Fruit fly (Drosophila melanogaster) whole organism, embryonic: ENCODE results near the gene Hpr1.
A peak's percentile ranks its signal among the peaks of the same experiment; 100 is the strongest.

Experiments
- CG10209 ChIP-seq: fragments of 200-800 bp; sonication (Bioruptor generic); optimal IDR thresholded peaks from 3 replicates; lab custom pipeline; 2017; ENCODE audit warnings: missing biosample characterization, mild to moderate bottlenecking, missing genetic modification characterization, missing genetic modification reagents
- CG10462 ChIP-seq: fragments of 200-800 bp; sonication (Bioruptor generic); optimal IDR thresholded peaks from 2 replicates; lab custom pipeline; 2016; ENCODE audit warnings: missing biosample characterization, missing genetic modification characterization
- CG10543 ChIP-seq: fragments of 200-800 bp; sonication (Bioruptor generic); optimal IDR thresholded peaks from 3 replicates; lab custom pipeline; 2017; ENCODE audit warnings: missing biosample characterization, mild to moderate bottlenecking, missing genetic modification characterization, moderate library complexity
- CG11085 ChIP-seq: fragments of 200-800 bp; sonication (Bioruptor generic); IDR thresholded peaks from 2 replicates; pipeline ENCODE4 v1.3.6; 2022; ENCODE audit warnings: missing biosample characterization, missing genetic modification characterization
- CG11093 ChIP-seq: fragments of 200-800 bp; sonication (Bioruptor generic); IDR thresholded peaks from 3 replicates; pipeline ENCODE4 v1.3.6; 2022; ENCODE audit warnings: missing biosample characterization, missing genetic modification characterization
- CG12219 ChIP-seq: fragments of 200-800 bp; sonication (Bioruptor generic); optimal IDR thresholded peaks from 3 replicates; lab custom pipeline; 2018; ENCODE audit warnings: missing biosample characterization, mild to moderate bottlenecking, missing genetic modification characterization
- CG12744 ChIP-seq: fragments of 200-800 bp; sonication (Bioruptor generic); optimal IDR thresholded peaks from 2 replicates; lab custom pipeline; 2016; ENCODE audit warnings: missing biosample characterization, missing genetic modification characterization
- CG15479 ChIP-seq: fragments of 200-800 bp; sonication (Bioruptor generic); optimal IDR thresholded peaks from 3 replicates; lab custom pipeline; 2019; ENCODE audit warnings: missing biosample characterization, mild to moderate bottlenecking, missing genetic modification characterization, moderate library complexity
- CG15601 ChIP-seq: fragments of 200-800 bp; sonication (Bioruptor generic); optimal IDR thresholded peaks from 3 replicates; lab custom pipeline; 2019; ENCODE audit warnings: missing biosample characterization, mild to moderate bottlenecking, missing genetic modification characterization, moderate library complexity
- CG15696 ChIP-seq: fragments of 200-800 bp; sonication (Bioruptor generic); optimal IDR thresholded peaks from 2 replicates; lab custom pipeline; 2019; ENCODE audit warnings: missing biosample characterization, mild to moderate bottlenecking, missing genetic modification characterization, moderate library complexity
- CG1602 ChIP-seq: fragments of 200-800 bp; sonication (Bioruptor generic); optimal IDR thresholded peaks from 3 replicates; lab custom pipeline; 2016; ENCODE audit warnings: missing biosample characterization, missing genetic modification characterization
- CG17186 ChIP-seq: fragments of 200-800 bp; sonication (Bioruptor generic); optimal IDR thresholded peaks from 3 replicates; lab custom pipeline; 2017; ENCODE audit warnings: missing biosample characterization, missing genetic modification reagents, missing genetic modification characterization
- CG17802 ChIP-seq: fragments of 200-800 bp; sonication (Bioruptor generic); optimal IDR thresholded peaks from 2 replicates; lab custom pipeline; 2018; ENCODE audit warnings: missing biosample characterization, mild to moderate bottlenecking, missing genetic modification characterization, moderate library complexity
- CG1792 ChIP-seq: fragments of 200-800 bp; sonication (Bioruptor generic); optimal IDR thresholded peaks from 2 replicates; lab custom pipeline; 2016; ENCODE audit warnings: missing biosample characterization, missing genetic modification characterization
- CG2712 ChIP-seq: fragments of 200-800 bp; optimal IDR thresholded peaks from 3 replicates; lab custom pipeline; 2019; ENCODE audit warnings: missing biosample characterization, mild to moderate bottlenecking, missing genetic modification characterization, moderate library complexity
- CG31365 ChIP-seq: fragments of 200-800 bp; sonication (Bioruptor generic); optimal IDR thresholded peaks from 2 replicates; lab custom pipeline; 2018; ENCODE audit warnings: missing biosample characterization, mild to moderate bottlenecking, missing genetic modification characterization
- CG3838 ChIP-seq: fragments of 200-800 bp; sonication (Bioruptor generic); optimal IDR thresholded peaks from 3 replicates; lab custom pipeline; 2016; ENCODE audit warnings: missing biosample characterization, missing genetic modification characterization
- CG3847 ChIP-seq: fragments of 200-800 bp; sonication (Bioruptor generic); IDR thresholded peaks from 2 replicates; pipeline ENCODE4 v1.3.6; 2022; ENCODE audit warnings: missing biosample characterization, missing genetic modification characterization
- CG7372 ChIP-seq: fragments of 200-800 bp; sonication (Bioruptor generic); IDR thresholded peaks from 2 replicates; pipeline ENCODE4 v1.3.6; 2022; ENCODE audit warnings: missing biosample characterization, missing genetic modification characterization
- CG7839 ChIP-seq: fragments of 200-800 bp; sonication (Bioruptor generic); optimal IDR thresholded peaks from 3 replicates; lab custom pipeline; 2018; ENCODE audit warnings: missing biosample characterization, mild to moderate bottlenecking, missing genetic modification characterization, moderate library complexity
- CG9817 ChIP-seq: fragments of 200-800 bp; sonication (Bioruptor generic); optimal IDR thresholded peaks from 2 replicates; lab custom pipeline; 2018; ENCODE audit warnings: missing biosample characterization, mild to moderate bottlenecking, missing genetic modification characterization, moderate library complexity
- Dip2 ChIP-seq: fragments of 200-800 bp; sonication (Bioruptor generic); IDR thresholded peaks from 2 replicates; pipeline ENCODE4 v1.3.6; 2022; ENCODE audit warnings: missing biosample characterization, missing genetic modification characterization
- Dip3 ChIP-seq: fragments of 200-800 bp; sonication (Bioruptor generic); optimal IDR thresholded peaks from 3 replicates; lab custom pipeline; 2016; ENCODE audit warnings: missing biosample characterization, missing genetic modification characterization
- Ets65A ChIP-seq: fragments of 200-800 bp; sonication (Bioruptor generic); peaks from one replicate; lab custom pipeline; 2016; ENCODE audit warnings: missing biosample characterization, missing genetic modification characterization
- Gsc ChIP-seq: fragments of 200-800 bp; sonication (Bioruptor generic); IDR thresholded peaks from 2 replicates; pipeline ENCODE4 v1.3.6; 2022; ENCODE audit warnings: missing biosample characterization, missing genetic modification characterization
- HHEX ChIP-seq: fragments of 200-800 bp; sonication (Bioruptor generic); optimal IDR thresholded peaks from 3 replicates; lab custom pipeline; 2017; ENCODE audit warnings: missing biosample characterization, mild to moderate bottlenecking, missing genetic modification characterization, missing genetic modification reagents
- HLHmδ ChIP-seq: fragments of 200-800 bp; sonication (Bioruptor generic); optimal IDR thresholded peaks from 2 replicates; lab custom pipeline; 2018; ENCODE audit warnings: missing biosample characterization, mild to moderate bottlenecking, missing genetic modification characterization, moderate library complexity
- HmgD ChIP-seq: fragments of 200-800 bp; sonication (Bioruptor generic); optimal IDR thresholded peaks from 3 replicates; lab custom pipeline; 2016; ENCODE audit warnings: missing biosample characterization, missing genetic modification characterization
- Hr51 ChIP-seq, 2 experiments: fragments of 200-800 bp; sonication (Bioruptor generic); optimal IDR thresholded peaks; 2 replicates in 1 of 2; 3 replicates in 1 of 2; lab custom pipeline; 2016 to 2018; ENCODE audit warnings: missing biosample characterization in 2 of 2, missing genetic modification characterization in 2 of 2, mild to moderate bottlenecking in 1 of 2, moderate library complexity in 1 of 2
- Nf-YA ChIP-seq: fragments of 200-800 bp; sonication (Bioruptor generic); IDR thresholded peaks from 2 replicates; pipeline ENCODE4 v1.3.6; 2022; ENCODE audit warnings: missing biosample characterization, missing genetic modification characterization
- Optix ChIP-seq: fragments of 200-800 bp; sonication (Bioruptor generic); IDR thresholded peaks from 3 replicates; pipeline ENCODE4 v1.3.6; 2022; ENCODE audit warnings: missing biosample characterization, missing genetic modification characterization
- Sox100B ChIP-seq: fragments of 200-800 bp; sonication (Bioruptor generic); optimal IDR thresholded peaks from 3 replicates; lab custom pipeline; 2018; ENCODE audit warnings: missing biosample characterization, mild to moderate bottlenecking, missing genetic modification characterization
- Spps ChIP-seq: fragments of 200-800 bp; sonication (Bioruptor generic); optimal IDR thresholded peaks from 2 replicates; lab custom pipeline; 2018; ENCODE audit warnings: missing biosample characterization, mild to moderate bottlenecking, missing genetic modification characterization
- Tbp ChIP-seq: fragments of >200 bp; optimal IDR thresholded peaks from 2 replicates; lab custom pipeline; 2018; ENCODE audit warnings: missing biosample characterization, missing genetic modification characterization
- Trl ChIP-seq, 3 experiments: fragments of >200 bp in 2 of 3; fragments of 200-800 bp in 1 of 3; sonication (Bioruptor generic) in 1 of 3; optimal IDR thresholded peaks; 2 replicates in 1 of 3; 3 replicates in 2 of 3; lab custom pipeline; 2016 to 2017; ENCODE audit warnings: missing biosample characterization in 1 of 3, missing genetic modification characterization in 1 of 3
- YL-1 ChIP-seq: fragments of 200-800 bp; sonication (Bioruptor generic); optimal IDR thresholded peaks from 3 replicates; lab custom pipeline; 2017; ENCODE audit warnings: missing biosample characterization, mild to moderate bottlenecking, missing genetic modification characterization
- az2 ChIP-seq: fragments of 200-800 bp; sonication (Bioruptor generic); optimal IDR thresholded peaks from 3 replicates; lab custom pipeline; 2016; ENCODE audit warnings: missing biosample characterization, missing genetic modification characterization
- br ChIP-seq: fragments of >200 bp; optimal IDR thresholded peaks from 2 replicates; lab custom pipeline; 2017
- cato ChIP-seq: fragments of 200-800 bp; sonication (Bioruptor generic); optimal IDR thresholded peaks from 2 replicates; lab custom pipeline; 2016; ENCODE audit warnings: missing biosample characterization, missing genetic modification characterization, borderline replicate concordance
- caup ChIP-seq: fragments of 200-800 bp; sonication (Bioruptor generic); optimal IDR thresholded peaks from 3 replicates; lab custom pipeline; 2017; ENCODE audit warnings: missing biosample characterization, mild to moderate bottlenecking, missing genetic modification characterization, moderate library complexity; ENCODE audit not compliant: severe bottlenecking
- ci ChIP-seq: fragments of 200-800 bp; sonication (Bioruptor generic); IDR thresholded peaks from 3 replicates; pipeline ENCODE4 v1.3.6; 2022; ENCODE audit warnings: missing biosample characterization, missing genetic modification characterization
- dan ChIP-seq: fragments of 200-800 bp; sonication (Bioruptor generic); IDR thresholded peaks from 2 replicates; pipeline ENCODE4 v1.3.6; 2022; ENCODE audit warnings: missing biosample characterization, missing genetic modification characterization
- disco-r ChIP-seq: fragments of 200-800 bp; sonication (Bioruptor generic); optimal IDR thresholded peaks from 2 replicates; lab custom pipeline; 2016; ENCODE audit warnings: missing biosample characterization, missing genetic modification characterization
- fu2 ChIP-seq: fragments of 200-800 bp; sonication (Bioruptor generic); optimal IDR thresholded peaks from 2 replicates; lab custom pipeline; 2016; ENCODE audit warnings: missing biosample characterization, missing genetic modification characterization
- gce ChIP-seq: fragments of 200-800 bp; sonication (Bioruptor generic); IDR thresholded peaks from 3 replicates; pipeline ENCODE4 v1.3.6; 2022; ENCODE audit warnings: missing biosample characterization, missing genetic modification characterization
- hth ChIP-seq: fragments of >200 bp; optimal IDR thresholded peaks from 2 replicates; lab custom pipeline; 2017; ENCODE audit warnings: inconsistent platforms
- nmo ChIP-seq: fragments of 200-800 bp; sonication (Bioruptor generic); optimal IDR thresholded peaks from 2 replicates; lab custom pipeline; 2018; ENCODE audit warnings: missing biosample characterization, mild to moderate bottlenecking, missing genetic modification characterization, moderate library complexity
- ranshi ChIP-seq: fragments of 200-800 bp; sonication (Bioruptor generic); IDR thresholded peaks from 2 replicates; pipeline ENCODE4 v1.3.6; 2022; ENCODE audit warnings: missing biosample characterization, missing genetic modification characterization
- sim ChIP-seq: fragments of 200-800 bp; sonication (Bioruptor generic); IDR thresholded peaks from 2 replicates; pipeline ENCODE4 v1.3.6; 2022; ENCODE audit warnings: missing biosample characterization, missing genetic modification characterization
- stwl ChIP-seq: fragments of 200-800 bp; sonication (Bioruptor generic); optimal IDR thresholded peaks from 3 replicates; lab custom pipeline; 2018; ENCODE audit warnings: missing biosample characterization, mild to moderate bottlenecking, missing genetic modification characterization, moderate library complexity
- trh ChIP-seq: fragments of 200-800 bp; sonication (Bioruptor generic); optimal IDR thresholded peaks from 2 replicates; lab custom pipeline; 2016; ENCODE audit warnings: missing biosample characterization, missing genetic modification characterization
- twi ChIP-seq: fragments of 200-800 bp; optimal IDR thresholded peaks from 2 replicates; lab custom pipeline; 2019; ENCODE audit warnings: missing biosample characterization, mild to moderate bottlenecking, missing genetic modification characterization, moderate library complexity

Hpr1 gene

DNA sequence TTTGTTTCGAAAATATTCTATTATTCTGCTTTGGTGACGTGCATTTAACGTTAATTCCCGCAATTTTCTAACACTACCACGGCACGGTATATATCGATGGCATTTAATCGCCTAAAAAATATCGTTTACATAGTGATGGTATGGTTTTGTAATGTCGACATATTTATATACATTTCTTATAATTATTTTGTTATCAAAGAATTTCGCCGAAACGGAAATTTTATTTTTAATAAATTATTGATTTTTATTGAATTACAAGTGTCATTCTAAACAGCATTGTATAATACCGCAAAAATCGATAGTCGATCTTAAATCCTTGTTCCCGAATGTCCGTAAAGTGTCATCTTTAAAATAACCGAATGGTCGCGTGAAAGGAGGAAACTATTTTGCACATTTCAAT is 3.2 kb upstream of the Hpr1 start, which contains the start of the genes Sec20 and dgrn (continued):
- peak; percentile 70 for TF ChIP-seq az2
- TF ChIP-seq nmo (GFP tag; lab: Kevin White, UChicago): peak; percentile 83
- peak; percentile 40 to 55 for TF ChIP-seq Hr51 (GFP tag; optimal IDR thresholded peaks at IDR 0.05; lab: Kevin White, UChicago)
- TF ChIP-seq CG31365 (tag; lab: Kevin White, UChicago): no peak
- TF ChIP-seq CG15479 (GFP tag; lab: Kevin White, UChicago): no peak
- TF ChIP-seq CG10543 (GFP tag; lab: Kevin White, UChicago): peak; percentile 53
- peak; percentile 88 for TF ChIP-seq CG2712
- TF ChIP-seq gce (GFP tag; lab: Robert Waterston, UW): no peak
- TF ChIP-seq br (lab: Kevin White, UChicago): no peak
- peak; percentile 56 for TF ChIP-seq Dip3 (GFP tag; lab: Kevin White, UChicago)
- TF ChIP-seq twi (tag; lab: Kevin White, UChicago): peak; percentile 60
- no peak for TF ChIP-seq Gsc (GFP tag; lab: Robert Waterston, UW)
- TF ChIP-seq CG11085: no peak
- TF ChIP-seq Tbp (GFP tag; lab: Kevin White, UChicago): no peak
- peak; percentile 65 for TF ChIP-seq CG1602 (GFP tag; lab: Kevin White, UChicago)
- TF ChIP-seq Trl (optimal IDR thresholded peaks at IDR 0.05; lab: Kevin White, UChicago): no peak
- TF ChIP-seq Trl (GFP tag; optimal IDR thresholded peaks at IDR 0.05; lab: Kevin White, UChicago): peak; percentile 14
- peak; percentile 36 for TF ChIP-seq Spps (tag; lab: Kevin White, UChicago)
- TF ChIP-seq CG12219 (GFP tag; lab: Kevin White, UChicago): no peak
- peak; percentile 54 for TF ChIP-seq caup
- TF ChIP-seq sim (GFP tag; lab: Robert Waterston, UW): no peak
- TF ChIP-seq CG3838: no peak
- TF ChIP-seq Dip2 (GFP tag; lab: Robert Waterston, UW): no peak
- TF ChIP-seq CG1792: no peak
- no peak for TF ChIP-seq disco-r (GFP tag; lab: Kevin White, UChicago)
- TF ChIP-seq CG12744 (GFP tag; lab: Kevin White, UChicago): no peak
- TF ChIP-seq CG15601 (tag; lab: Kevin White, UChicago): peak; percentile 68
- peak; percentile 62 for TF ChIP-seq CG7839
- no peak for TF ChIP-seq fu2 (GFP tag; lab: Kevin White, UChicago)
- TF ChIP-seq CG15696 (tag; lab: Kevin White, UChicago): peak; percentile 80
- no peak for TF ChIP-seq Nf-YA (GFP tag; lab: Robert Waterston, UW)
- TF ChIP-seq stwl (tag; lab: Kevin White, UChicago): peak; percentile 90
- no peak for TF ChIP-seq HLHmδ (GFP tag; lab: Kevin White, UChicago)
- peak; percentile 53 for TF ChIP-seq Sox100B (GFP tag; lab: Kevin White, UChicago)
- peak; percentile 39; the same call in 1 of the 3 replicates for TF ChIP-seq ci (GFP tag; lab: Robert Waterston, UW)
- TF ChIP-seq CG9817 (tag; lab: Kevin White, UChicago): peak; percentile 66
- TF ChIP-seq cato: peak; percentile 50
- TF ChIP-seq CG10209 (GFP tag; lab: Kevin White, UChicago): peak; percentile 41
- peak; percentile 77 for TF ChIP-seq CG3847 (GFP tag; lab: Robert Waterston, UW)
- no peak for TF ChIP-seq trh (GFP tag; lab: Kevin White, UChicago)
- no peak for TF ChIP-seq CG7372 (GFP tag; lab: Robert Waterston, UW)
- no peak for TF ChIP-seq HmgD (GFP tag; lab: Kevin White, UChicago)
- no peak for TF ChIP-seq Optix (GFP tag; lab: Robert Waterston, UW)
- TF ChIP-seq HHEX (GFP tag; lab: Kevin White, UChicago): peak; percentile 7
- TF ChIP-seq dan (GFP tag; lab: Robert Waterston, UW): no peak
- 0 out of 2 replicates have a peak, but pooled peaks have one; percentile 21 for TF ChIP-seq ranshi (GFP tag; lab: Robert Waterston, UW)
- peak; percentile 31 for TF ChIP-seq CG10462 (GFP tag; lab: Kevin White, UChicago)
- TF ChIP-seq CG11093: no peak
- TF ChIP-seq YL-1 (GFP tag; lab: Kevin White, UChicago): peak; percentile 91
- TF ChIP-seq CG17802 (tag; lab: Kevin White, UChicago): no peak
- peak; percentile 28 for TF ChIP-seq CG17186 (GFP tag; lab: Kevin White, UChicago)
- no peak for TF ChIP-seq hth
- peak; percentile 92 for TF ChIP-seq Ets65A (GFP tag; lab: Kevin White, UChicago)
